Worm (Caenorhabditis elegans) whole organism, L2 larva: Measurements from ENCODE around the gene F45D3.4.

Experiments used
- C34F6.9 ChIP-seq: fragments of 150-350 bp; optimal IDR thresholded peaks from 2 replicates; lab custom pipeline; 2014; ENCODE audit warnings: missing biosample characterization, missing genetic modification characterization
- F13H6.1 ChIP-seq: sonication (generic microtip); optimal IDR thresholded peaks from 2 replicates; lab custom pipeline; 2016; ENCODE audit warnings: missing genetic modification characterization, missing compliant biosample characterization
- R02D3.7 ChIP-seq: fragments of 150-350 bp; optimal IDR thresholded peaks from 2 replicates; lab custom pipeline; 2014; ENCODE audit warnings: missing biosample characterization, missing genetic modification characterization
- Y55F3AM.14 ChIP-seq: fragments of 200-800 bp; sonication (Bioruptor generic); optimal IDR thresholded peaks from 2 replicates; lab custom pipeline; 2018; ENCODE audit warnings: mild to moderate bottlenecking, missing genetic modification characterization, missing compliant biosample characterization
- ZK546.5 ChIP-seq: sonication (generic microtip); optimal IDR thresholded peaks from 2 replicates; lab custom pipeline; 2017; ENCODE audit warnings: missing biosample characterization, missing genetic modification characterization
- aly-2 ChIP-seq: fragments of 150-350 bp; optimal IDR thresholded peaks from 2 replicates; lab custom pipeline; 2014; ENCODE audit warnings: missing biosample characterization, missing genetic modification characterization
- blmp-1 ChIP-seq: sonication (generic microtip); optimal IDR thresholded peaks from 2 replicates; lab custom pipeline; 2017; ENCODE audit warnings: missing genetic modification characterization, mild to moderate bottlenecking, missing compliant biosample characterization, antibody characterized with exemption, moderate library complexity; ENCODE audit not compliant: insufficient read depth
- ceh-16 ChIP-seq: fragments of 150-350 bp; optimal IDR thresholded peaks from 2 replicates; lab custom pipeline; 2014; ENCODE audit warnings: missing biosample characterization, missing genetic modification characterization
- ceh-82 ChIP-seq: fragments of 150-350 bp; optimal IDR thresholded peaks from 2 replicates; lab custom pipeline; 2014; ENCODE audit warnings: missing biosample characterization, missing genetic modification characterization
- dmd-4 ChIP-seq: sonication (generic microtip); optimal IDR thresholded peaks from 2 replicates; lab custom pipeline; 2017; ENCODE audit warnings: missing biosample characterization, missing genetic modification characterization
- elt-1 ChIP-seq: fragments of 150-350 bp; optimal IDR thresholded peaks from 2 replicates; lab custom pipeline; 2014; ENCODE audit warnings: missing biosample characterization, missing genetic modification characterization
- elt-3 ChIP-seq: sonication (generic microtip); optimal IDR thresholded peaks from 2 replicates; lab custom pipeline; 2017; ENCODE audit warnings: missing biosample characterization, missing genetic modification characterization
- fos-1 ChIP-seq: fragments of 150-350 bp; optimal IDR thresholded peaks from 2 replicates; lab custom pipeline; 2014; ENCODE audit warnings: missing biosample characterization, missing genetic modification characterization
- gmeb-1 ChIP-seq: fragments of 150-350 bp; optimal IDR thresholded peaks from 2 replicates; lab custom pipeline; 2014; ENCODE audit warnings: missing biosample characterization, missing genetic modification characterization
- lin-13 ChIP-seq: fragments of 150-350 bp; optimal IDR thresholded peaks from 2 replicates; lab custom pipeline; 2014; ENCODE audit warnings: missing biosample characterization, missing genetic modification reagents, missing genetic modification characterization
- lin-39 ChIP-seq: fragments of 150-350 bp; optimal IDR thresholded peaks from 2 replicates; lab custom pipeline; 2014; ENCODE audit warnings: missing biosample characterization, missing genetic modification reagents, missing genetic modification characterization
- lsy-2 ChIP-seq, 2 experiments: fragments of 150-350 bp in 1 of 2; sonication (generic microtip) in 1 of 2; optimal IDR thresholded peaks; 2 replicates each; lab custom pipeline; 2014 to 2017; ENCODE audit warnings: missing biosample characterization in 2 of 2, missing genetic modification characterization in 2 of 2
- mab-5 ChIP-seq: fragments of 150-350 bp; optimal IDR thresholded peaks from 2 replicates; lab custom pipeline; 2014; ENCODE audit warnings: missing biosample characterization, missing genetic modification characterization
- mbf-1 ChIP-seq: sonication (generic microtip); optimal IDR thresholded peaks from 2 replicates; lab custom pipeline; 2017; ENCODE audit warnings: missing biosample characterization, missing genetic modification characterization
- nhr-10 ChIP-seq: sonication (generic microtip); optimal IDR thresholded peaks from 2 replicates; lab custom pipeline; 2017; ENCODE audit warnings: missing biosample characterization, missing genetic modification characterization
- nhr-12 ChIP-seq: fragments of 150-350 bp; optimal IDR thresholded peaks from 2 replicates; lab custom pipeline; 2014; ENCODE audit warnings: missing biosample characterization, missing genetic modification characterization
- nhr-129 ChIP-seq: fragments of 150-350 bp; optimal IDR thresholded peaks from 2 replicates; lab custom pipeline; 2014; ENCODE audit warnings: missing biosample characterization, missing genetic modification characterization
- nhr-21 ChIP-seq: fragments of 150-350 bp; optimal IDR thresholded peaks from 2 replicates; lab custom pipeline; 2014; ENCODE audit warnings: missing biosample characterization, missing genetic modification characterization
- nhr-23 ChIP-seq: fragments of 150-350 bp; optimal IDR thresholded peaks from 2 replicates; lab custom pipeline; 2014; ENCODE audit warnings: missing biosample characterization, missing genetic modification reagents, missing genetic modification characterization
- nhr-25 ChIP-seq: fragments of 150-350 bp; sonication (generic microtip); optimal IDR thresholded peaks from 3 replicates; lab custom pipeline; 2014; ENCODE audit warnings: missing biosample characterization, missing genetic modification characterization
- nhr-6 ChIP-seq: fragments of 150-350 bp; optimal IDR thresholded peaks from 2 replicates; lab custom pipeline; 2014; ENCODE audit warnings: missing biosample characterization, missing genetic modification characterization
- nhr-77 ChIP-seq: fragments of 150-350 bp; optimal IDR thresholded peaks from 2 replicates; lab custom pipeline; 2014; ENCODE audit warnings: missing biosample characterization, missing genetic modification characterization
- peb-1 ChIP-seq: fragments of 150-350 bp; optimal IDR thresholded peaks from 2 replicates; lab custom pipeline; 2014; ENCODE audit warnings: missing biosample characterization, missing genetic modification characterization
- sma-3 ChIP-seq: sonication (generic microtip); optimal IDR thresholded peaks from 2 replicates; lab custom pipeline; 2016; ENCODE audit warnings: missing genetic modification reagents, missing genetic modification characterization, missing compliant biosample characterization
- sma-9 ChIP-seq, 2 experiments: fragments of 150-350 bp in 1 of 2; sonication (generic microtip) in 1 of 2; optimal IDR thresholded peaks; 2 replicates each; lab custom pipeline; 2014 to 2016; ENCODE audit warnings: missing genetic modification characterization in 2 of 2, mild to moderate bottlenecking in 1 of 2, missing biosample characterization in 1 of 2, missing compliant biosample characterization in 1 of 2, missing genetic modification reagents in 1 of 2, moderate library complexity in 1 of 2
- snpc-4 ChIP-seq: fragments of 150-350 bp; optimal IDR thresholded peaks from 2 replicates; lab custom pipeline; 2014; ENCODE audit warnings: missing biosample characterization, missing genetic modification characterization
- unc-39 ChIP-seq: fragments of 150-350 bp; optimal IDR thresholded peaks from 2 replicates; lab custom pipeline; 2014; ENCODE audit warnings: missing biosample characterization, missing genetic modification characterization
- unc-55 ChIP-seq: fragments of 150-350 bp; sonication (generic microtip); optimal IDR thresholded peaks from 3 replicates; lab custom pipeline; 2014; ENCODE audit warnings: missing biosample characterization, missing genetic modification reagents, missing genetic modification characterization
- zag-1 ChIP-seq: fragments of 150-350 bp; optimal IDR thresholded peaks from 2 replicates; lab custom pipeline; 2014; ENCODE audit warnings: missing biosample characterization, missing genetic modification characterization
- ztf-11 ChIP-seq: sonication (generic microtip); optimal IDR thresholded peaks from 2 replicates; lab custom pipeline; 2017; ENCODE audit warnings: missing biosample characterization, missing genetic modification characterization
- ztf-4 ChIP-seq: fragments of 150-350 bp; optimal IDR thresholded peaks from 2 replicates; lab custom pipeline; 2014; ENCODE audit warnings: missing biosample characterization, missing genetic modification characterization

F45D3.4 gene

ce11 chrV:12511946-12512345 is 41.0 kb downstream of the F45D3.4 start:
- TF ChIP-seq dmd-4 (tag; lab: Kevin White, UChicago) (no peak), ztf-11 (tag; lab: Kevin White, UChicago) (no peak), elt-3 (tag; lab: Kevin White, UChicago) (no peak), peb-1 (tag; lab: Kevin White, UChicago) (no peak), zag-1 (tag; lab: Kevin White, UChicago) (no peak), ceh-82 (tag; lab: Kevin White, UChicago) (no peak), gmeb-1 (no peak), nhr-12 (no peak), sma-9 (GFP tag; optimal IDR thresholded peaks at IDR 0.05; lab: Kevin White, UChicago) (peak; percentile 56), sma-9 (tag; optimal IDR thresholded peaks at IDR 0.05; lab: Kevin White, UChicago) (no peak), blmp-1 (no peak), ZK546.5 (tag; lab: Kevin White, UChicago) (no peak), elt-1 (tag; lab: Kevin White, UChicago) (no peak), lsy-2 (tag; optimal IDR thresholded peaks at IDR 0.05; lab: Kevin White, UChicago) (no peak), fos-1 (tag; lab: Kevin White, UChicago) (peak; percentile 9)

- TF ChIP-seq Y55F3AM.14 (GFP tag; lab: Kevin White, UChicago): peak; percentile 12
Observed at ce11 chrV:12509922-12510582, 42.9 kb downstream of the F45D3.4 start.

- TF ChIP-seq nhr-129 (tag; lab: Kevin White, UChicago) (no peak), sma-3 (GFP tag; lab: Kevin White, UChicago) (no peak), Y55F3AM.14 (GFP tag; lab: Kevin White, UChicago) (no peak), mab-5 (tag; lab: Kevin White, UChicago) (no peak), ceh-82 (tag; lab: Kevin White, UChicago) (no peak), elt-3 (tag; lab: Kevin White, UChicago) (no peak), blmp-1 (no peak), ceh-16 (tag; lab: Kevin White, UChicago) (no peak), F13H6.1 (no peak), lin-39 (tag; lab: Kevin White, UChicago) (no peak), nhr-77 (tag; lab: Kevin White, UChicago) (no peak), nhr-25 (tag; lab: Kevin White, UChicago) (no peak), nhr-23 (tag; lab: Kevin White, UChicago) (no peak), ztf-4 (tag; lab: Kevin White, UChicago) (no peak), R02D3.7 (tag; lab: Kevin White, UChicago) (no peak), nhr-6 (tag; lab: Kevin White, UChicago) (no peak), mbf-1 (tag; lab: Kevin White, UChicago) (no peak), ztf-11 (tag; lab: Kevin White, UChicago) (no peak), C34F6.9 (tag; lab: Kevin White, UChicago) (no peak), nhr-12 (no peak)
Observed at ce11 chrV:12506185-12506584, 46.8 kb downstream of the F45D3.4 start, which contains the start of gene nlp-46. nlp-46 (minus strand) TSS chrV:12506285.

ce11 chrV:12505730-12506129 is 47.3 kb downstream of the F45D3.4 start:
- no peak for TF ChIP-seq lin-13
- no peak for TF ChIP-seq nhr-21 (tag; lab: Kevin White, UChicago)
- TF ChIP-seq ceh-16 (tag; lab: Kevin White, UChicago): no peak
- TF ChIP-seq nhr-10 (tag; lab: Kevin White, UChicago): no peak
- no peak for TF ChIP-seq sma-9 (GFP tag; optimal IDR thresholded peaks at IDR 0.05; lab: Kevin White, UChicago)
- TF ChIP-seq sma-9 (tag; optimal IDR thresholded peaks at IDR 0.05; lab: Kevin White, UChicago): no peak
- no peak for TF ChIP-seq unc-55 (GFP tag; lab: Kevin White, UChicago)
- no peak for TF ChIP-seq snpc-4 (tag; lab: Kevin White, UChicago)
- TF ChIP-seq ceh-82 (tag; lab: Kevin White, UChicago): no peak
- no peak for TF ChIP-seq unc-39 (tag; lab: Kevin White, UChicago)
- TF ChIP-seq aly-2 (tag; lab: Kevin White, UChicago): no peak
